Fruit fly (Drosophila melanogaster) whole organism, pupa: Measurements from ENCODE around the gene CG34452.

ENCODE experiments used
- CG10348 ChIP-seq: fragments of 200-800 bp; sonication (Bioruptor generic); IDR thresholded peaks from 2 replicates; pipeline ENCODE4 v1.3.6; 2022; ENCODE audit warnings: missing biosample characterization, missing genetic modification characterization
- CG9948 ChIP-seq: fragments of 200-800 bp; sonication (Bioruptor generic); optimal IDR thresholded peaks from 2 replicates; lab custom pipeline; 2018; ENCODE audit warnings: missing biosample characterization, mild to moderate bottlenecking, missing genetic modification characterization, moderate library complexity

DNA sequence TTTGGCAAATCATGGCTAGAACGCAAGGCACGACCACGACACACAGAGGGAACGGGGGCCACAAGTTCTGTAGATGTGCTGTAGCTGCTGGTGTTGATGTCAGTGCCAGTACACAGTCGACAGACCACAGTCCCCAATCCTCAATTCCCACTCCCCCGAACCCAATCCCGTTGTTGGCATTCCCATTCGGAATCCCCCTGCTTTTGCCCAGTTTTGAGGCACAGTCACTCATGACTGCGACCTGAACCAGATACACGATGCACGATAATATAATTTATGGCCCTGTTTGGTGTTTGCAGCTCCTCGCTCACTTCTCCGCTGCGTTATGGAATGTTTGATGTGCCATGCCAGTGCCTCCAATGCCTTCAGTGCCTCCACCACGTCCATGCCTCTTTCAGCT, 33.2 kb upstream of the CG34452 start:
- TF ChIP-seq CG10348: no peak
- TF ChIP-seq CG9948 (tag; lab: Kevin White, UChicago): no peak
